Worm (Caenorhabditis elegans): ENCODE results near the gene rpa-1.
A peak's percentile ranks its signal among the peaks of the same experiment; 100 is the strongest.

ce11 chrII:7681898-7682297 is 17.5 kb downstream of the rpa-1 start, which contains the start of gene lin-26:
- TF ChIP-seq fkh-10 (GFP tag; optimal IDR thresholded peaks at IDR 0.05) (no peak), fos-1 (tag; optimal IDR thresholded peaks at IDR 0.05) (no peak), efl-1 (optimal IDR thresholded peaks at IDR 0.05) (no peak), efl-1 (GFP tag; optimal IDR thresholded peaks at IDR 0.05 in 1 of 2) (peak in 1 of 2 experiments; percentile 82), nhr-11 (tag; optimal IDR thresholded peaks at IDR 0.05) (no peak), unc-98 (GFP tag; IDR thresholded peaks at IDR 0.05) (no peak), elt-3 (tag; optimal IDR thresholded peaks at IDR 0.05) (no peak), lir-3 (tag; optimal IDR thresholded peaks at IDR 0.05; ENCODE audit: poor library complexity) (no peak)

Measured in whole organism, L1 larva.